Worm (Caenorhabditis elegans) whole organism, late embryonic: ENCODE data around the gene B0334.4.

Source experiments
- ama-1 ChIP-seq: fragments of 150-350 bp; optimal IDR thresholded peaks from 2 replicates; lab custom pipeline; 2014
- ceh-14 ChIP-seq: sonication (generic microtip); optimal IDR thresholded peaks from 2 replicates; lab custom pipeline; 2016; ENCODE audit warnings: missing genotype, missing genetic modification characterization, missing compliant biosample characterization
- ceh-30 ChIP-seq: fragments of 150-350 bp; optimal IDR thresholded peaks from 2 replicates; lab custom pipeline; 2014; ENCODE audit warnings: missing biosample characterization, missing genetic modification characterization
- ceh-34 ChIP-seq: sonication (generic microtip); optimal IDR thresholded peaks from 2 replicates; lab custom pipeline; 2016; ENCODE audit warnings: mild to moderate bottlenecking, missing genetic modification characterization, missing compliant biosample characterization
- dmd-4 ChIP-seq: sonication (generic microtip); optimal IDR thresholded peaks from 2 replicates; lab custom pipeline; 2016; ENCODE audit warnings: borderline replicate concordance, missing genetic modification characterization, missing compliant biosample characterization
- dve-1 ChIP-seq: sonication (generic microtip); optimal IDR thresholded peaks from 2 replicates; lab custom pipeline; 2017; ENCODE audit warnings: antibody characterized with exemption, mild to moderate bottlenecking, missing genetic modification characterization, missing compliant biosample characterization
- elt-2 ChIP-seq: sonication (generic microtip); optimal IDR thresholded peaks from 2 replicates; lab custom pipeline; 2016; ENCODE audit warnings: missing genetic modification reagents, missing genetic modification characterization, missing compliant biosample characterization
- fkh-10 ChIP-seq: fragments of 150-350 bp; optimal IDR thresholded peaks from 2 replicates; lab custom pipeline; 2014; ENCODE audit warnings: missing biosample characterization, missing genetic modification reagents, missing genetic modification characterization
- nhr-11 ChIP-seq: fragments of 150-350 bp; optimal IDR thresholded peaks from 2 replicates; lab custom pipeline; 2014; ENCODE audit warnings: missing biosample characterization, missing genetic modification characterization
- ref-2 ChIP-seq: sonication (generic microtip); optimal IDR thresholded peaks from 2 replicates; lab custom pipeline; 2016; ENCODE audit warnings: missing genetic modification characterization, missing compliant biosample characterization
- unc-55 ChIP-seq: sonication (generic microtip); optimal IDR thresholded peaks from 2 replicates; lab custom pipeline; 2017; ENCODE audit warnings: missing biosample characterization, missing genetic modification reagents, missing genetic modification characterization

- TF ChIP-seq ceh-34 (tag; lab: Kevin White, UChicago) (no peak), dve-1 (tag; lab: Kevin White, UChicago) (no peak), nhr-11 (tag; lab: Kevin White, UChicago) (no peak), ceh-14 (no peak), dmd-4 (tag; lab: Kevin White, UChicago) (no peak), fkh-10 (no peak), ceh-30 (no peak), elt-2 (tag; lab: Kevin White, UChicago) (no peak), ama-1 (no peak), ref-2 (tag; lab: Kevin White, UChicago) (no peak), unc-55 (GFP tag; lab: Kevin White, UChicago) (no peak)
Measured at ce11 chrII:11450882-11451281, 44.6 kb upstream of the B0334.4 start.
